Worm (Caenorhabditis elegans) whole organism, young adult: ENCODE results near the gene B0244.10.

ENCODE experiments used
- D2030.7 ChIP-seq: fragments of 200-800 bp; sonication (Bioruptor generic); IDR thresholded peaks from 2 replicates; pipeline ENCODE4 v1.3.6; 2022; ENCODE audit warnings: missing genetic modification reagents, missing genetic modification characterization, missing compliant biosample characterization
- F10E7.11 ChIP-seq: sonication (generic microtip); optimal IDR thresholded peaks from 2 replicates; lab custom pipeline; 2017; ENCODE audit warnings: mild to moderate bottlenecking, missing genetic modification characterization, moderate library complexity, missing compliant biosample characterization
- F49E8.2 ChIP-seq: sonication (generic microtip); optimal IDR thresholded peaks from 3 replicates; lab custom pipeline; 2017; ENCODE audit warnings: missing genetic modification characterization, mild to moderate bottlenecking, missing compliant biosample characterization, antibody characterized with exemption, moderate library complexity; ENCODE audit not compliant: insufficient read depth
- F52B5.7 ChIP-seq: sonication (generic microtip); optimal IDR thresholded peaks from 2 replicates; lab custom pipeline; 2016; ENCODE audit warnings: mild to moderate bottlenecking, missing genetic modification characterization, missing compliant biosample characterization
- F55B11.4 ChIP-seq: sonication (generic microtip); optimal IDR thresholded peaks from 2 replicates; lab custom pipeline; 2016; ENCODE audit warnings: missing compliant biosample characterization, missing genetic modification characterization, borderline replicate concordance; ENCODE audit not compliant: insufficient read depth
- Y53G8AR.9 ChIP-seq: fragments of 200-800 bp; sonication (Bioruptor generic); conservative IDR thresholded peaks from 2 replicates; pipeline ENCODE4 v1.3.6; 2022; ENCODE audit warnings: missing genetic modification reagents, missing genetic modification characterization, missing compliant biosample characterization
- Y56A3A.18 ChIP-seq: fragments of 200-800 bp; sonication (Bioruptor generic); IDR thresholded peaks from 2 replicates; pipeline ENCODE4 v1.3.6; 2022; ENCODE audit warnings: missing genetic modification reagents, missing genetic modification characterization, missing compliant biosample characterization
- Y79H2A.3 ChIP-seq: fragments of 200-800 bp; sonication (Bioruptor generic); conservative IDR thresholded peaks from 2 replicates; pipeline ENCODE4 v1.3.6; 2022; ENCODE audit warnings: missing genetic modification reagents, missing genetic modification characterization, missing compliant biosample characterization
- ama-1 ChIP-seq, 3 experiments: fragments of 150-350 bp in 1 of 3; sonication (generic microtip) in 2 of 3; optimal IDR thresholded peaks; 2 replicates each; lab custom pipeline; 2014 to 2018; ENCODE audit warnings: missing biosample characterization in 2 of 3, missing genetic modification characterization in 2 of 3, missing genetic modification reagents in 2 of 3
- atf-7 ChIP-seq: sonication (generic microtip); optimal IDR thresholded peaks from 2 replicates; lab custom pipeline; 2017; ENCODE audit warnings: mild to moderate bottlenecking, missing genetic modification characterization, missing compliant biosample characterization
- bed-1 ChIP-seq: fragments of 200-800 bp; sonication (Bioruptor generic); IDR thresholded peaks from 2 replicates; pipeline ENCODE4 v1.3.6; 2022; ENCODE audit warnings: missing genetic modification reagents, missing genetic modification characterization, missing compliant biosample characterization
- cebp-2 ChIP-seq: fragments of 200-800 bp; sonication (Bioruptor generic); IDR thresholded peaks from 2 replicates; pipeline ENCODE4 v1.3.6; 2022; ENCODE audit warnings: missing genetic modification characterization, missing compliant biosample characterization
- ceh-91 ChIP-seq: fragments of 200-800 bp; sonication (Bioruptor generic); IDR thresholded peaks from 2 replicates; pipeline ENCODE4 v1.3.6; 2022; ENCODE audit warnings: missing genetic modification reagents, missing genetic modification characterization, missing compliant biosample characterization
- chd-7 ChIP-seq: sonication (generic microtip); optimal IDR thresholded peaks from 2 replicates; lab custom pipeline; 2016; ENCODE audit warnings: mild to moderate bottlenecking, missing genetic modification characterization, moderate library complexity, missing compliant biosample characterization
- dpff-1 ChIP-seq: sonication (generic microtip); optimal IDR thresholded peaks from 2 replicates; lab custom pipeline; 2017; ENCODE audit warnings: mild to moderate bottlenecking, missing genetic modification characterization, missing compliant biosample characterization
- egl-18 ChIP-seq: fragments of 200-800 bp; sonication (Bioruptor generic); IDR thresholded peaks from 2 replicates; pipeline ENCODE4 v1.3.6; 2022; ENCODE audit warnings: missing genetic modification reagents, missing genetic modification characterization, missing compliant biosample characterization
- egrh-3 ChIP-seq: fragments of 200-800 bp; sonication (Bioruptor generic); IDR thresholded peaks from 2 replicates; pipeline ENCODE4 v1.3.6; 2022; ENCODE audit warnings: missing genetic modification reagents, missing genetic modification characterization, missing compliant biosample characterization
- ets-4 ChIP-seq: fragments of 200-800 bp; sonication (Bioruptor generic); optimal IDR thresholded peaks from 2 replicates; lab custom pipeline; 2018; ENCODE audit warnings: mild to moderate bottlenecking, missing genetic modification characterization, missing compliant biosample characterization
- hmg-1.2 ChIP-seq: fragments of 200-800 bp; sonication (Bioruptor generic); IDR thresholded peaks from 2 replicates; pipeline ENCODE4 v1.3.6; 2022; ENCODE audit warnings: missing genetic modification reagents, missing genetic modification characterization, missing compliant biosample characterization
- lir-1 ChIP-seq: fragments of 200-800 bp; sonication (Bioruptor generic); conservative IDR thresholded peaks from 2 replicates; pipeline ENCODE4 v1.3.6; 2022; ENCODE audit warnings: missing genetic modification reagents, missing genetic modification characterization, missing compliant biosample characterization
- lsy-27 ChIP-seq: sonication (generic microtip); optimal IDR thresholded peaks from 2 replicates; lab custom pipeline; 2017; ENCODE audit warnings: missing genetic modification characterization, mild to moderate bottlenecking, missing compliant biosample characterization, antibody characterized with exemption, missing genotype, borderline replicate concordance; ENCODE audit not compliant: insufficient read depth
- madf-10 ChIP-seq: sonication (generic microtip); optimal IDR thresholded peaks from 2 replicates; lab custom pipeline; 2016; ENCODE audit warnings: mild to moderate bottlenecking, missing genetic modification characterization, missing compliant biosample characterization
- madf-8 ChIP-seq: fragments of 200-800 bp; sonication (Bioruptor generic); conservative IDR thresholded peaks from 2 replicates; pipeline ENCODE4 v1.3.6; 2022; ENCODE audit warnings: missing genetic modification reagents, missing genetic modification characterization, missing compliant biosample characterization
- nfya-2 ChIP-seq: fragments of 200-800 bp; sonication (Bioruptor generic); IDR thresholded peaks from 2 replicates; pipeline ENCODE4 v1.3.6; 2022; ENCODE audit warnings: missing genetic modification reagents, missing genetic modification characterization, missing compliant biosample characterization
- rcor-1 ChIP-seq: fragments of 200-800 bp; sonication (Bioruptor generic); IDR thresholded peaks from 2 replicates; pipeline ENCODE4 v1.3.6; 2022; ENCODE audit warnings: missing genetic modification reagents, missing genetic modification characterization, missing compliant biosample characterization
- rec-8 ChIP-seq, 2 experiments: sonication (generic microtip); optimal IDR thresholded peaks; 2 replicates each; lab custom pipeline; 2016; ENCODE audit warnings: mild to moderate bottlenecking in 2 of 2, missing genetic modification characterization in 2 of 2, missing genetic modification reagents in 2 of 2, missing genotype in 2 of 2, missing biosample characterization in 1 of 2, missing compliant biosample characterization in 1 of 2, moderate library complexity in 1 of 2
- repo-1 ChIP-seq: sonication (generic microtip); optimal IDR thresholded peaks from 2 replicates; lab custom pipeline; 2017; ENCODE audit warnings: mild to moderate bottlenecking, missing genetic modification characterization, missing compliant biosample characterization
- snpc-1.1 ChIP-seq: sonication (generic microtip); optimal IDR thresholded peaks from 2 replicates; lab custom pipeline; 2017; ENCODE audit warnings: missing genetic modification characterization, mild to moderate bottlenecking, missing compliant biosample characterization, antibody characterized with exemption, moderate library complexity, missing genotype, missing genetic modification reagents; ENCODE audit not compliant: insufficient read depth
- snpc-4 ChIP-seq, 5 experiments: fragments of 150-350 bp in 1 of 5; sonication (generic microtip) in 4 of 5; optimal IDR thresholded peaks; 2 replicates each; lab custom pipeline; 2014 to 2018; ENCODE audit warnings: missing genetic modification characterization in 5 of 5, missing biosample characterization in 3 of 5, antibody characterized with exemption in 2 of 5, mild to moderate bottlenecking in 2 of 5, missing compliant biosample characterization in 2 of 5, missing genotype in 2 of 5, moderate library complexity in 2 of 5, missing genetic modification reagents in 1 of 5
- somi-1 ChIP-seq: fragments of 200-800 bp; sonication (Bioruptor generic); optimal IDR thresholded peaks from 2 replicates; lab custom pipeline; 2018; ENCODE audit warnings: mild to moderate bottlenecking, missing genetic modification characterization, missing compliant biosample characterization
- sptf-2 ChIP-seq: fragments of 200-800 bp; sonication (Bioruptor generic); optimal IDR thresholded peaks from 2 replicates; lab custom pipeline; 2018; ENCODE audit warnings: mild to moderate bottlenecking, missing genetic modification characterization, missing compliant biosample characterization
- tbx-9 ChIP-seq: sonication (generic microtip); optimal IDR thresholded peaks from 2 replicates; lab custom pipeline; 2016; ENCODE audit warnings: borderline replicate concordance, missing genetic modification characterization, inconsistent platforms, missing compliant biosample characterization
- zim-3 ChIP-seq: sonication (generic microtip); optimal IDR thresholded peaks from 2 replicates; lab custom pipeline; 2017; ENCODE audit warnings: mild to moderate bottlenecking, missing genetic modification characterization, moderate library complexity, missing compliant biosample characterization

Gene B0244.10

DNA sequence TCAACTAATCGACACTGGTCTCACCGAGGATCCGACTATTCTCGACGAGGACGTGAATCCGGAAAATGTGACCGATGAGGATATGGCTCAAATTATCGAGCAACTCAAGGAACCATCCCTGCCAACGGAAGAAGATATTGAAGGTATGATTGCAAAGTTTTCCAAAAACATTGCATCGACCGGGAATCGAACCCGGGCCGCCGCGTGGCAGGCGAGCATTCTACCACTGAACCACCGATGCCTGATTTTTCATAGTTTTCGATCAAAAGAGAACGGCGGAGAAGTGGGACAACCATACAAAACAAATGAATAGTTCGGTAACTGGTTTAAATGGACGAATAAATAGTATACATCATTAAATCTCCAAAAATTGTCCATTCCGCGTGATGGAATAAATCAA, 26.9 kb downstream of the B0244.10 start (continued):
- TF ChIP-seq D2030.7 (GFP tag; lab: Robert Waterston, UW) (peak; percentile 71; the same call in 1 of the 2 replicates), F10E7.11 (no peak), tbx-9 (tag; lab: Kevin White, UChicago) (no peak), ets-4 (GFP tag; lab: Kevin White, UChicago) (no peak), hmg-1.2 (GFP tag; lab: Robert Waterston, UW) (peak; percentile 72), bed-1 (GFP tag; lab: Robert Waterston, UW) (no peak), zim-3 (no peak), Y79H2A.3 (no peak), egl-18 (GFP tag; lab: Robert Waterston, UW) (no peak), lsy-27 (tag; lab: Kevin White, UChicago) (no peak), chd-7 (tag; lab: Kevin White, UChicago) (peak; percentile 71), nfya-2 (no peak), rec-8 (tag; optimal IDR thresholded peaks at IDR 0.05; lab: Kevin White, UChicago) (peak in 1 of 2 experiments; percentile 43), atf-7 (tag; lab: Kevin White, UChicago) (peak; percentile 29), F49E8.2 (peak; percentile 65), rcor-1 (GFP tag; lab: Robert Waterston, UW) (0 out of 2 replicates have a peak, but pooled peaks have one; percentile 19), dpff-1 (tag; lab: Kevin White, UChicago) (no peak), Y56A3A.18 (GFP tag; lab: Robert Waterston, UW) (0 out of 2 replicates have a peak, but pooled peaks have one; percentile 44), cebp-2 (GFP tag; lab: Robert Waterston, UW) (no peak), egrh-3 (GFP tag; lab: Robert Waterston, UW) (peak; percentile 36; the same call in 1 of the 2 replicates), F52B5.7 (tag; lab: Kevin White, UChicago) (no peak), Y53G8AR.9 (no peak; the same call in 1 of the 2 replicates), madf-10 (tag; lab: Kevin White, UChicago) (peak; percentile 48), lir-1 (GFP tag; lab: Robert Waterston, UW) (no peak), madf-8 (GFP tag; lab: Robert Waterston, UW) (no peak), ceh-91 (GFP tag; lab: Robert Waterston, UW) (no peak), snpc-1.1 (tag; lab: Kevin White, UChicago) (peak; percentile 7), ama-1 (optimal IDR thresholded peaks at IDR 0.05; lab: Kevin White, UChicago) (no peak), ama-1 (GFP tag; optimal IDR thresholded peaks at IDR 0.05; lab: Kevin White, UChicago) (peak in 1 of 2 experiments; percentile 48), F55B11.4 (tag; lab: Kevin White, UChicago) (no peak), snpc-4 (GFP tag; optimal IDR thresholded peaks at IDR 0.05; lab: Kevin White, UChicago) (peak; percentile 44), snpc-4 (tag; optimal IDR thresholded peaks at IDR 0.05; lab: Kevin White, UChicago) (peak in 3 of 4 experiments; percentile 43 to 54 (median 52)), repo-1 (tag; lab: Kevin White, UChicago) (no peak), somi-1 (GFP tag; lab: Kevin White, UChicago) (no peak)

DNA sequence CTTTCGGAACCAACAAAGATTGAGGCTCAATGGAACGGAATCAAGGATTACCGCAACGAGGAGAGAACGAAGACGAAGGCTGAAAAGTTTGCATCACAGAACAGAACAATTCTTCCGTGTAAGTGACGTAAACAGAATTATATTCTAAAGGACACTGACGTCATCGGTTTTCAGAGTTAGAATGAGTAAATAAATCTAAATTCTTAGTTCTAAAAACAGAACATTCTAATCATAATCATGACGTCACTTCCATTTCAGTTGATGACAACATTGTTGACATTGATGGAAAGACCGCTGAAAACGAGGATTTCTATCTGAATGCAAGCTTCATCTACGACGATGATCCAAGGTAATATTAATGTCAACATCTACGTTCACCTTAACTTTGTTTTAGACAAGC, 29.0 kb downstream of the B0244.10 start:
- peak; percentile 43 for TF ChIP-seq atf-7 (tag; lab: Kevin White, UChicago)
- TF ChIP-seq ama-1 (optimal IDR thresholded peaks at IDR 0.05; lab: Kevin White, UChicago): no peak
- TF ChIP-seq ama-1 (GFP tag; optimal IDR thresholded peaks at IDR 0.05; lab: Kevin White, UChicago): peak in 1 of 2 experiments; percentile 13
- TF ChIP-seq sptf-2 (GFP tag; lab: Kevin White, UChicago): no peak
